Worm (Caenorhabditis elegans) whole organism, L2 larva: ENCODE measurements around the gene str-77.

Source experiments
- ceh-16 ChIP-seq: fragments of 150-350 bp; optimal IDR thresholded peaks from 2 replicates; lab custom pipeline; 2014; ENCODE audit warnings: missing biosample characterization, missing genetic modification characterization
- ceh-82 ChIP-seq: fragments of 150-350 bp; optimal IDR thresholded peaks from 2 replicates; lab custom pipeline; 2014; ENCODE audit warnings: missing biosample characterization, missing genetic modification characterization
- dmd-4 ChIP-seq: sonication (generic microtip); optimal IDR thresholded peaks from 2 replicates; lab custom pipeline; 2017; ENCODE audit warnings: missing biosample characterization, missing genetic modification characterization
- lin-13 ChIP-seq: fragments of 150-350 bp; optimal IDR thresholded peaks from 2 replicates; lab custom pipeline; 2014; ENCODE audit warnings: missing biosample characterization, missing genetic modification reagents, missing genetic modification characterization
- lsy-2 ChIP-seq, 2 experiments: fragments of 150-350 bp in 1 of 2; sonication (generic microtip) in 1 of 2; optimal IDR thresholded peaks; 2 replicates each; lab custom pipeline; 2014 to 2017; ENCODE audit warnings: missing biosample characterization in 2 of 2, missing genetic modification characterization in 2 of 2
- mdl-1 ChIP-seq, 2 experiments: fragments of 150-350 bp in 1 of 2; sonication (generic microtip) in 1 of 2; optimal IDR thresholded peaks; 2 replicates each; lab custom pipeline; 2017; ENCODE audit warnings: missing biosample characterization in 2 of 2, missing genetic modification characterization in 2 of 2
- skn-1 ChIP-seq: sonication (generic microtip); optimal IDR thresholded peaks from 2 replicates; lab custom pipeline; 2017; ENCODE audit warnings: missing biosample characterization, missing genetic modification characterization
- sma-9 ChIP-seq, 2 experiments: fragments of 150-350 bp in 1 of 2; sonication (generic microtip) in 1 of 2; optimal IDR thresholded peaks; 2 replicates each; lab custom pipeline; 2014 to 2016; ENCODE audit warnings: missing genetic modification characterization in 2 of 2, mild to moderate bottlenecking in 1 of 2, missing biosample characterization in 1 of 2, missing compliant biosample characterization in 1 of 2, missing genetic modification reagents in 1 of 2, moderate library complexity in 1 of 2
- snpc-4 ChIP-seq: fragments of 150-350 bp; optimal IDR thresholded peaks from 2 replicates; lab custom pipeline; 2014; ENCODE audit warnings: missing biosample characterization, missing genetic modification characterization

DNA sequence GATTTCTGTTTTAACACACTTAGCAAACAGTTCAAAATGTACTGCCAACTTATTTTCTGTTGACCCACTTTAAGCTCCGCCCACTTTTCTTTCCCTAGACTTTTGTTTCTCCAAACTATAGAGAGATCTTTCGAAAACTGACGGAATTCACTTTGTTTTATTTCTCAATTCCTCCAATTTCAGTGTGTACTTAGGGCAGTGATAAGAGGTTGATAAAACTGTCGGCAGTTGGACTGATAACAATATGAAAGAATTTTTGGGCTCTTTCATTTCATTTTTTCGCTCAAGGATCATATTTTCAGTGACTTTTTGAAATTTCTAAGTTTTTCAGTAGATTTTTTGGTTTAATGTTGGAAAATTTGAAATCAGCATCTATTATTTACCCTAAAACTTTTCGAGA lies 36.3 kb downstream of the str-77 start:
- no peak for TF ChIP-seq mdl-1 (tag; optimal IDR thresholded peaks at IDR 0.05; lab: Kevin White, UChicago)
- TF ChIP-seq lin-13 (GFP tag; lab: Kevin White, UChicago): no peak
- TF ChIP-seq dmd-4 (tag; lab: Kevin White, UChicago): no peak
- no peak for TF ChIP-seq ceh-16 (tag; lab: Kevin White, UChicago)
- no peak for TF ChIP-seq ceh-82 (tag; lab: Kevin White, UChicago)
- no peak for TF ChIP-seq skn-1
- peak; percentile 38 for TF ChIP-seq sma-9 (GFP tag; optimal IDR thresholded peaks at IDR 0.05; lab: Kevin White, UChicago)
- TF ChIP-seq sma-9 (tag; optimal IDR thresholded peaks at IDR 0.05; lab: Kevin White, UChicago): no peak
- TF ChIP-seq lsy-2 (tag; optimal IDR thresholded peaks at IDR 0.05; lab: Kevin White, UChicago): no peak
- no peak for TF ChIP-seq snpc-4 (tag; lab: Kevin White, UChicago)
